Worm (Caenorhabditis elegans): ENCODE results near the gene col-155.

Gene col-155

ce11 chrV:11407251-11407650 lies 17.6 kb upstream of the col-155 start, which contains the start of gene K03B8.6:
TSS of gene K03B8.6 (plus strand) at chrV:11407584.
- no peak for TF ChIP-seq skn-1 (tag; optimal IDR thresholded peaks at IDR 0.05)
- no peak for TF ChIP-seq ztf-11 (tag; optimal IDR thresholded peaks at IDR 0.05)
- TF ChIP-seq unc-30 (tag; optimal IDR thresholded peaks at IDR 0.05) = no peak
- no peak for TF ChIP-seq egl-13 (tag; optimal IDR thresholded peaks at IDR 0.05)
- no peak for TF ChIP-seq tlp-1 (tag; optimal IDR thresholded peaks at IDR 0.05)

ce11 chrV:11403702-11404101 lies 14.0 kb upstream of the col-155 start:
- TF ChIP-seq hlh-17 (GFP tag; optimal IDR thresholded peaks at IDR 0.05; ENCODE audit: borderline replicate concordance) (no peak), pqm-1 (tag; optimal IDR thresholded peaks at IDR 0.05) (peak; percentile 52), nhr-11 (tag; optimal IDR thresholded peaks at IDR 0.05) (no peak), elt-2 (tag; optimal IDR thresholded peaks at IDR 0.05) (peak; percentile 90), ztf-4 (tag; optimal IDR thresholded peaks at IDR 0.05) (no peak), hpl-2 (GFP tag; optimal IDR thresholded peaks at IDR 0.05) (no peak), sox-4 (tag; optimal IDR thresholded peaks at IDR 0.05) (no peak), lin-35 (GFP tag; optimal IDR thresholded peaks at IDR 0.05) (peak in 1 of 2 experiments; percentile 20), nhr-20 (tag; optimal IDR thresholded peaks at IDR 0.05) (no peak), nhr-237 (tag; optimal IDR thresholded peaks at IDR 0.05) (no peak), nhr-12 (tag; optimal IDR thresholded peaks at IDR 0.05) (no peak), efl-3 (GFP tag; optimal IDR thresholded peaks at IDR 0.05) (no peak), Y116A8C.19 (tag; optimal IDR thresholded peaks at IDR 0.05; ENCODE audit: borderline replicate concordance) (no peak), lin-15B (tag; optimal IDR thresholded peaks at IDR 0.05) (no peak), ceh-90 (tag; optimal IDR thresholded peaks at IDR 0.05) (no peak), lin-14 (GFP tag; optimal IDR thresholded peaks at IDR 0.05) (no peak)

ce11 chrV:11403059-11403458 lies 13.4 kb upstream of the col-155 start:
- TF ChIP-seq jun-1 (tag; optimal IDR thresholded peaks at IDR 0.05) = no peak
- no peak for TF ChIP-seq dsc-1 (tag; optimal IDR thresholded peaks at IDR 0.05)
- TF ChIP-seq nhr-90 (tag; optimal IDR thresholded peaks at IDR 0.05; ENCODE audit: poor library complexity) = no peak
- TF ChIP-seq efl-1 (optimal IDR thresholded peaks at IDR 0.05) = no peak
- no peak for TF ChIP-seq efl-1 (GFP tag; optimal IDR thresholded peaks at IDR 0.05 in 1 of 2)
- TF ChIP-seq mef-2 (tag; optimal IDR thresholded peaks at IDR 0.05) = no peak
- TF ChIP-seq sptf-1 (tag; optimal IDR thresholded peaks at IDR 0.05) = no peak
- no peak for TF ChIP-seq ztf-11 (tag; optimal IDR thresholded peaks at IDR 0.05)
- no peak for TF ChIP-seq unc-98 (GFP tag; IDR thresholded peaks at IDR 0.05)
- peak; percentile 92 for TF ChIP-seq elt-2 (tag; optimal IDR thresholded peaks at IDR 0.05)
- no peak for TF ChIP-seq ets-5 (GFP tag; IDR thresholded peaks at IDR 0.05)
- no peak for TF ChIP-seq sup-37 (GFP tag; optimal IDR thresholded peaks at IDR 0.05)
- no peak for TF ChIP-seq fkh-4 (tag; optimal IDR thresholded peaks at IDR 0.05; ENCODE audit: borderline replicate concordance)
- TF ChIP-seq pqm-1 (tag; optimal IDR thresholded peaks at IDR 0.05) = peak; percentile 74
- TF ChIP-seq fos-1 (tag; optimal IDR thresholded peaks at IDR 0.05) = no peak
- TF ChIP-seq tlp-1 (tag; optimal IDR thresholded peaks at IDR 0.05) = peak; percentile 82
- no peak for TF ChIP-seq tbx-2 (tag; optimal IDR thresholded peaks at IDR 0.05)
- no peak for TF ChIP-seq blmp-1 (tag; optimal IDR thresholded peaks at IDR 0.05)
- no peak for TF ChIP-seq ces-1 (GFP tag; optimal IDR thresholded peaks at IDR 0.05)

- no peak for TF ChIP-seq nhr-77 (tag; optimal IDR thresholded peaks at IDR 0.05)
Observed at ce11 chrV:11402610-11403009, 12.9 kb upstream of the col-155 start, which contains the start of gene nas-19. TSS of gene nas-19 (minus strand) at chrV:11402710.

ce11 chrV:11398616-11399015 lies 8.9 kb upstream of the col-155 start, which contains the start of gene nas-17:
TSS of gene nas-17 (plus strand) at chrV:11398916.
- TF ChIP-seq vab-15 (tag; optimal IDR thresholded peaks at IDR 0.05) (no peak), C16A3.4 (tag; optimal IDR thresholded peaks at IDR 0.05) (no peak), hpl-2 (GFP tag; optimal IDR thresholded peaks at IDR 0.05) (no peak), alr-1 (tag; optimal IDR thresholded peaks at IDR 0.05; ENCODE audit: borderline replicate concordance) (no peak), lin-39 (tag; optimal IDR thresholded peaks at IDR 0.05) (no peak), ztf-4 (tag; optimal IDR thresholded peaks at IDR 0.05) (no peak), nhr-237 (tag; optimal IDR thresholded peaks at IDR 0.05) (no peak), sox-4 (tag; optimal IDR thresholded peaks at IDR 0.05) (no peak), ceh-82 (tag; optimal IDR thresholded peaks at IDR 0.05) (no peak), ceh-88 (GFP tag; IDR thresholded peaks at IDR 0.05) (no peak), nhr-11 (tag; optimal IDR thresholded peaks at IDR 0.05) (no peak), lir-3 (tag; optimal IDR thresholded peaks at IDR 0.05; ENCODE audit: poor library complexity) (no peak), ces-1 (GFP tag; optimal IDR thresholded peaks at IDR 0.05) (no peak)
